Worm (Caenorhabditis elegans): Measurements from ENCODE around the gene T01D3.1.

The T01D3.1 gene

ce11 chrV:13715223-13715686 is 25.6 kb downstream of the T01D3.1 start, which contains the start of gene zipt-9 (continued):
- no peak for TF ChIP-seq Y56A3A.18 (GFP tag; IDR thresholded peaks at IDR 0.05)
- TF ChIP-seq nfya-2 (GFP tag; IDR thresholded peaks at IDR 0.05): no peak
- no peak for TF ChIP-seq chd-7 (tag; optimal IDR thresholded peaks at IDR 0.05)
- no peak for TF ChIP-seq ceh-58 (GFP tag; IDR thresholded peaks at IDR 0.05)
- no peak for TF ChIP-seq die-1 (tag; optimal IDR thresholded peaks at IDR 0.05)
- TF ChIP-seq atf-7 (tag; optimal IDR thresholded peaks at IDR 0.05): no peak
- TF ChIP-seq unc-130 (GFP tag; optimal IDR thresholded peaks at IDR 0.05): peak; percentile 15
- no peak for TF ChIP-seq rpc-1 (optimal IDR thresholded peaks at IDR 0.05)
- TF ChIP-seq rpc-1 (tag; optimal IDR thresholded peaks at IDR 0.05): no peak
- TF ChIP-seq ztf-6 (GFP tag; IDR thresholded peaks at IDR 0.05): no peak
- 0 out of 2 replicates have a peak, but pooled peaks have one; percentile 51 for TF ChIP-seq ztf-25 (GFP tag; IDR thresholded peaks at IDR 0.05)
- TF ChIP-seq T26A5.8 (tag; optimal IDR thresholded peaks at IDR 0.05): no peak
- no peak for TF ChIP-seq gei-17 (GFP tag; optimal IDR thresholded peaks at IDR 0.05)
- TF ChIP-seq snpc-1.1 (tag; optimal IDR thresholded peaks at IDR 0.05; ENCODE audit: insufficient read depth): no peak
- no peak for TF ChIP-seq tlf-1 (GFP tag; optimal IDR thresholded peaks at IDR 0.05)
- TF ChIP-seq ceh-27 (GFP tag; optimal IDR thresholded peaks at IDR 0.05): peak; percentile 80
- TF ChIP-seq B0019.2 (GFP tag; conservative IDR thresholded peaks at IDR 0.05): no peak
- TF ChIP-seq mcd-1 (GFP tag; IDR thresholded peaks at IDR 0.05): peak; percentile 94
- TF ChIP-seq akir-1 (GFP tag; optimal IDR thresholded peaks at IDR 0.05): peak; percentile 35
- no peak for TF ChIP-seq hlh-26 (GFP tag; conservative IDR thresholded peaks at IDR 0.05)
- no peak for TF ChIP-seq F57A8.1 (GFP tag; optimal IDR thresholded peaks at IDR 0.05)
- no peak for TF ChIP-seq egl-44 (GFP tag; IDR thresholded peaks at IDR 0.05)
- no peak for TF ChIP-seq B0336.3 (GFP tag; IDR thresholded peaks at IDR 0.05)
- TF ChIP-seq zfh-2 (GFP tag; conservative IDR thresholded peaks at IDR 0.05): no peak
- TF ChIP-seq egrh-3 (GFP tag; IDR thresholded peaks at IDR 0.05): no peak
- no peak for TF ChIP-seq zim-3 (tag; optimal IDR thresholded peaks at IDR 0.05)
- TF ChIP-seq B0261.1 (tag; optimal IDR thresholded peaks at IDR 0.05): no peak
- TF ChIP-seq sea-2 (GFP tag; IDR thresholded peaks at IDR 0.05): no peak
- no peak for TF ChIP-seq unc-62 (GFP tag; optimal IDR thresholded peaks at IDR 0.05)
- TF ChIP-seq F22D6.2 (tag; optimal IDR thresholded peaks at IDR 0.05): peak; percentile 23
- TF ChIP-seq ztf-22 (GFP tag; optimal IDR thresholded peaks at IDR 0.05): no peak

DNA sequence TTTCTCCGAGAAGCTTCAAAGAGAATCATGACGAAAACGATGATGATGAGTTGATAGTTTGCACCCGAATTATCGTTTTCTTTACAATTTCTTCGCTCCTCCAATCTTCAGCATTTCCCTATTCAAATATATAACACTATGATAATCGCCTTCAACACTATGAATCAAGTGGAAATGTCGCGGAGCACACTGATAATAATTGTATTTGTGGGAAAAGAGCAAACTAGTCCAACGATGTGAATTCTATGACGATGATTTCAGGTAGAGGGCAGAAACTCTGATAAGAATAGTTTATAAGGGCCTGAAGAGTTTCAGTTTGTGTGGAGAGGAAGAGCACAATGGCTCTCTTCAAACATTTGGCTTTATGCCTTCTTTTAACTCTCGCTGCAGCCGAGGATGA is 26.8 kb downstream of the T01D3.1 start, which contains the start of gene T01D3.6:
TSS of gene T01D3.6 (plus strand) at position 294 of the 400 bp plus-strand sequence.
- TF ChIP-seq sptf-2 (GFP tag; optimal IDR thresholded peaks at IDR 0.05) (no peak), ekl-4 (GFP tag; IDR thresholded peaks at IDR 0.05) (no peak), sea-2 (GFP tag; IDR thresholded peaks at IDR 0.05) (no peak), lsl-1 (GFP tag; optimal IDR thresholded peaks at IDR 0.05) (no peak), mel-28 (tag; optimal IDR thresholded peaks at IDR 0.05; ENCODE audit: borderline replicate concordance) (no peak), nhr-80 (tag; optimal IDR thresholded peaks at IDR 0.05) (peak; percentile 65), ztf-22 (GFP tag; optimal IDR thresholded peaks at IDR 0.05) (peak; percentile 12), madf-8 (GFP tag; conservative IDR thresholded peaks at IDR 0.05) (no peak), cebp-1 (GFP tag; IDR thresholded peaks at IDR 0.05) (no peak), cebp-1 (tag; optimal IDR thresholded peaks at IDR 0.05) (no peak), efl-1 (GFP tag; optimal IDR thresholded peaks at IDR 0.05) (no peak), K11D2.4 (GFP tag; IDR thresholded peaks at IDR 0.05) (no peak), madf-3 (GFP tag; IDR thresholded peaks at IDR 0.05) (no peak), Y56A3A.18 (GFP tag; IDR thresholded peaks at IDR 0.05) (no peak), pbrm-1 (GFP tag; IDR thresholded peaks at IDR 0.05) (no peak)

Data from whole organism, young adult.